Worm (Caenorhabditis elegans): ENCODE measurements around the gene spig-4.
"Not testable (repeated sequence)": the region's sequence is repeated elsewhere in the genome, so short reads cannot be mapped to it uniquely, and the experiment has no call there.

Gene spig-4

DNA sequence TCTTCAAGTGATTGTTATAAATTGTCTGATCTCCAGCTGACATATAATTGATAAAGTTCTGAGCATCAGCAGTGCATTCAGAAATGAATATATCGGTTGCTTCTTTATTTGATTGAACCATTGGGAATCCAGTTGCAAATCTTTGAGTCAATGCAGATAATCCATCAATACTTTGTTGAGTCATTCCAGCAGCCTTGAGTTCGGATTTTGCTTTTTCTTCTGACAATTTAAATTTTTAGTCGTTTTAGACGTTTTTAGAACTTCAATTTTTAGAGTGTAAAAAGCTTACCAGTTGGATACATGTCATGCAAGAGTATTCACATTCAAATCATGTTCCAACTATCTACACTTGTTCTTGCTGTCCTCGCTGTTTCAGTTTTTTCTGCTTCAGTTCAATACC lies 3.0 kb upstream of the spig-4 start, which contains the start of gene F14D7.14:
Gene F14D7.14, plus strand, starts transcription at position 301 of the 400 bp plus-strand sequence.
- not testable (repeated sequence) for TF ChIP-seq him-1, dao-5, W03F9.2 (tag; optimal IDR thresholded peaks at IDR 0.05)

DNA sequence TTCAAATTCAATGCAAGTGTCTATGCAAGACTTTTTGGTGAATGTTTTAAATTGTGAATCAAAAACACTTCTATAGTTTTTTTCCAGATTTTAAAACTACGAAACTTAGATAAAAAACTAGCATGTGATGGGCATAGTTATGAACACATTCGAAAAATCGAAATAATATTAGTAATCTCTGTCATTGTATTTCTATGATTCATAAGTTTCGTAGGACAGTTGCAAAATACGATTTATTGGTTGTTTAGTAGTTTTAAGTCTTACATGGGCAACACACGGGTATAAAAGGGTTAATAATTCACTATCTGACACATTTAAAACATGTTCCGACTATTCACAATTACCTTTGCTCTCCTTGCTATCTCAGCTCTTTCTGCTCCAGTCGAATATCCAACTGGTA lies 1.5 kb upstream of the spig-4 start, which contains the start of gene spig-5:
Gene spig-5, plus strand, starts transcription at position 301 of the 400 bp plus-strand sequence.
- not testable (repeated sequence) for TF ChIP-seq him-1, W03F9.2, dao-5 (tag; optimal IDR thresholded peaks at IDR 0.05)

DNA sequence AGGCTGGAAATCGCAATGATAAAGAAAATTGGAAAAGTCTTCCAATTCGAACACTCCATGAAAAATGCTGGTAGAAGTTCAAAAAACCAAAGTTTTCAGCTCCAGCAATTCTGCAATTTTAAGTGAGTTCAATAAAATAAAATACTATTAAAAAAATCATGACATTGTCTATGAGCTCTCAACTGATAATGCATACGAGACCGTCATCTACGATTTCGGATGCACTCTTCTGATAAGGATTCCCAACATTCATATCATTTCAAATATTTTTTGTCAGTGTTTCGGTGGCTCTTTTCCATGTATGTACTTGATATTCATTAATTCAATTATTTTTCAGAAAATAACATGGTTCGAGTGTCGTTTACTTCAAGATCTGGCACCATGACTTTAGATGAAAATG lies 5.6 kb downstream of the spig-4 start, which contains the start of gene F14D7.6:
Gene F14D7.6, plus strand, starts transcription at position 338 of the 400 bp plus-strand sequence.
- TF ChIP-seq W03F9.2 (tag; optimal IDR thresholded peaks at IDR 0.05) (no peak), him-1 (tag; optimal IDR thresholded peaks at IDR 0.05) (no peak), dao-5 (tag; optimal IDR thresholded peaks at IDR 0.05) (no peak)

DNA sequence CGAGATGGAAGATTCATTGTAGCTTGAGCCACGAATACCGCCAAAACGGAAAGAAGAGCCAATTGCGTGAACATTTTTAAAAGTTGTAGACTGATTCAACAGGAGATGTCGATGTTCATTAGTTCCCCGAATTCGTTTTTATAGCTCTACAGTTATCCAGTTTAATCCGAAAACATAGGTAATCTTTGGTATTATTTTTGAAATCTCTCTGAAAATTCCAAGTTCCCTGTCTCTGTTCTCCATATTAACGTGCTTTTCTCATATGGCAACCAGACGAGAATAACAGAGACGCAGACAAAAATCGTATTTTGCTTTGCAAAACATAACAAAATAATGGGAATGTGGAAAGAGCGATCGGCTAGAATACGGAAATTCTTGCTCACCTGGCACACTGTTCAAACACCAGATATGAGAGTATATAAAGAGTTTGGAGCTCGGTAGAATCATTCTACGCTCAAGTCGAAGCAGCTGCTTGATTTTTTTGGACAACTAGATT lies 7.1 kb downstream of the spig-4 start, which contains the start of the genes spig-3 and F14D7.12:
Gene spig-3, minus strand, starts transcription at position 101 of the 496 bp plus-strand sequence.
Gene F14D7.12, plus strand, starts transcription at position 446 of the 496 bp plus-strand sequence.
- TF ChIP-seq W03F9.2 (tag; optimal IDR thresholded peaks at IDR 0.05) (no peak), him-1 (tag; optimal IDR thresholded peaks at IDR 0.05) (no peak), dao-5 (tag; optimal IDR thresholded peaks at IDR 0.05) (no peak)

DNA sequence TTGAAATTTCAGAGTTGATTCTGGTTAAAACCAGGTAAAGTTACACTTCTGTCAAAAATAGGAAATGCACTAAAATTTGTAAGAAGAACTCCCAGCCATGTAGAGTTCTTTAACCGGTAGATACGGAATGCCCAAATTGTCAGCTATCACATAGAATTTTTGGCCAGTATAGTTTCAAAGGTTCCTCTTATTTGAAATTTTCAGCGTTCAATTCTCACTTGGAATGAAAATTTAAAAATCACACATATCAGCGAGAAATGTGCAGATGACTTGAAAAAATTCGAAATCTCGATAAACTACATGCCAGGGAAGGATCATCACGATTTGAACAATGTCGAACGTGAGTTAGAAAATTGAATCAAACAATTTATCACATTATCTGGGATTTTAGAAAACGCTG lies 10.2 kb downstream of the spig-4 start, which contains the start of gene F14D7.3:
Gene F14D7.3, plus strand, starts transcription at position 301 of the 400 bp plus-strand sequence.
- TF ChIP-seq dao-5 (tag; optimal IDR thresholded peaks at IDR 0.05) (no peak), W03F9.2 (tag; optimal IDR thresholded peaks at IDR 0.05) (no peak), him-1 (tag; optimal IDR thresholded peaks at IDR 0.05) (no peak)

DNA sequence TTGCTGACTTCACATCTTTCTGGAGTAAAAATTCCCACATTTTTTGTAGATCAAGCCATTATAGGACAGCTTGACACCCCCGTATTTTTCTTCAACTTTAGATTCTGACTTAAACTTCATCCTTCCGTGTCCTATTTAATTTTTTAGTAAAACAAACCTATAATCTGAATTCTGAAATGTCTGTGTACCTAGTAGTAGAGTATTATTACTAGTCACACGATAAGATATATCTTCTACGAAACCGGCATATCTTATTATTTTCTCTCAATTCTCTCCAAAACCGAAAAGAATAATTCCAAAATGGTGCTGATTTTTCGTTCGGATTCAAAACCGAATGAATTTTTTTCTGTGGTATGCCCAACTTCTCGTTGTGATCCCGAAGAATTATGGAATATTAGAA lies 12.3 kb downstream of the spig-4 start, which contains the start of gene F14D7.9:
Gene F14D7.9, plus strand, starts transcription at position 301 of the 400 bp plus-strand sequence.
- no peak for TF ChIP-seq W03F9.2 (tag; optimal IDR thresholded peaks at IDR 0.05)
- no peak for TF ChIP-seq dao-5 (tag; optimal IDR thresholded peaks at IDR 0.05)
- no peak for TF ChIP-seq him-1 (tag; optimal IDR thresholded peaks at IDR 0.05)

DNA sequence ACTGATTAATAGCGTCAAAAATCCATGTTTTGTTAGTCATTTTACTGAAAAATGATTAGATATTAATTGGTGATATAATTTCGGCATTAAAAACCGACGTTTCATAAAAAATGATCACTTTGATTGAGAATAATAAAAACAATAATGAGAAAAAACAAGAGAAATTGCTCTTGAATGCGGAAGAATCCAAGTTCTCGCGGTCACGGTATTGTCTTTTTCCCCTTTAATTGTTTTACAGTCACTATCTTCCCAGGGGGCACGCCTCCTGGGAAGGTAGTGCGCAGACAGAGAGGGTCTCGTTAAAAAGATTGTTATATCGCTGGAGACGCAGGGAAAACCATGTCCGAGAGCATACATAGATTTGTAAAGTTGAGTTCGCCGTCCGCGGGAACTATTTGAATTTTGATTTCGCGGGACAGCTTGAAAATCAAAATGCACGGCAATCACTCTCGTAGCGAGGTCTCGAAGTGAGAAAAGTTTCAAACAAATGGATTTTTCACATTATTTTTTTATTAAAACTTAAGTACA lies 12.9 kb downstream of the spig-4 start, which contains the start of gene F14D7.2:
Gene F14D7.2, minus strand, starts transcription at position 51 of the 528 bp plus-strand sequence.
- TF ChIP-seq dao-5 (tag; optimal IDR thresholded peaks at IDR 0.05) (no peak), W03F9.2 (tag; optimal IDR thresholded peaks at IDR 0.05) (no peak)

DNA sequence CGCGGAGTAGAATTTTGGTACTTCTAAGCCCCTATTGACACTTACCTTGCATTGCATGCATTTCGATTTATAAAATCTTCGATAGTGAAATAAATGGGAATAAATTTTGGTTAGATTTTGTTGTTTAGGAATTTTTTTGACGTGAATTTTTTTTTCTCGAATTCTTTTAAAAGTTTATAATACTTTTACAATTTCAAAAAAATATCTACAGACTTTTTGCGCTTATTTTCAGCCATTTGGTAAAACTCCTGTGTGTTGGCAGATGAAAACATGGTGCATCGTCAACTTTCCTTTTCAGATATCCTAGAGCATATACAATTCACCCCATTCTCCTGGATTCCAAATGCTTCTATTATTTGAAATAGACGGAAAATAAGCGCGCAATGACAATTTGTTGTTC lies 16.0 kb downstream of the spig-4 start, which contains the start of gene F14D7.18:
Gene F14D7.18, minus strand, starts transcription at position 101 of the 400 bp plus-strand sequence.
- TF ChIP-seq W03F9.2 (tag; optimal IDR thresholded peaks at IDR 0.05): no peak
- TF ChIP-seq him-1 (tag; optimal IDR thresholded peaks at IDR 0.05): no peak
- no peak for TF ChIP-seq dao-5 (tag; optimal IDR thresholded peaks at IDR 0.05)

DNA sequence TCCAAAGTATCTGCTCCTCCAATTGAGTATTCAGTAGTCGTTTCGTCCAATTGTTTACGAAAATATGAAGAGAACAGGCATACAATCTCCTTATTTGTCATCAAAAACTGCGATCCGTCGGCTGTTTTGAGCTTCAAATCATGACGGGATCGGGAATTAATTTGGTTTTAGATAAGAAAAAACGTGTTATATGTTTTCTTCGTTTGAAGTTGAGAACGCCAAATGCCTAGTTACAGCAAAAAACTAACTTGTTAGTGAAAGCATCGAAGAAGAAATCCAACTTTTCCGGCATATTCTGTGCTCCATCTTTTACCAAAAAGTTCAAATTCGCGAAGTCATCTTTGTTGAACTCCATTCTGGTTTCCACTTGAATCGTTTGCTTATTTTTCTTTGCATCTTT lies 17.3 kb downstream of the spig-4 start, which contains the start of gene F14D7.1:
Gene F14D7.1, minus strand, starts transcription at position 101 of the 400 bp plus-strand sequence.
- TF ChIP-seq dao-5 (tag; optimal IDR thresholded peaks at IDR 0.05): no peak

DNA sequence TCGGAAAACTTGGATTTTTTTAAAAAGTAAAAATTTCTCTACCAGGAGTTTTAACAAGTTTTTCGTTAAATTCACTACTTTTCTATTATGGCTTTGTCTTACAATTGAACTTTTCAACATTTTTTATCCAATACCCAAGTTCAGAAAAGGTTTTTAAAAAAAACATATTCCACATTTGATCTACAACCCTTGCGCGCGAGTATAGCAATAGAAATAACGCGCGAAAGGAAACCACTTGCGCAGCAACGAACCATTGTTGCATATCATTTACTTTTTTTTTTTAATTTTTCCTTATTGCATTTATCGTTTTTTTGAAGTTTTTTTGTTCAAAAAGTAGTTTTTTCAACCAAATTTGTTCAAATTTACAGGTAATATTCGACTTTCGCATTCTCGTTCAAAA lies 20.9 kb downstream of the spig-4 start, which contains the start of gene F40G12.11:
Gene F40G12.11, plus strand, starts transcription at position 369 of the 400 bp plus-strand sequence.
- no peak for TF ChIP-seq dao-5 (tag; optimal IDR thresholded peaks at IDR 0.05)
- no peak for TF ChIP-seq him-1 (tag; optimal IDR thresholded peaks at IDR 0.05)

DNA sequence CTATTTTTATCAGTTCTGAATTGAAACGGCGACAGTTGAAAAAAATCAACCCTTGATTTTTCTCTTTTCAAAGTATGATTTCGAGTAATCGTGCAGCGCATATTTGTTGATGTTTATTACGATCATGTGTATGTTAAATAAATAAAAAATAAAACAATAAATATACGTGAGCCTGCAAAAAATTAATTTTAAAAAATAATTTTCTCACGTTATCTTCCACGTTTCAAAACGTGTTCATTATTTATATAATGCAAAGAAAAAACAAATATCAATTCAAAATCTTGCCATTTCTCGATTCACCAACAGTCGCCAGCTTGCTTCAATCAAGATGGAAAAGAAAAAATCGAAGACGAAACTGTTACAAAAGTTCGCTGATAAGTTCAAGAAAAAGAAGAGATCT lies 23.4 kb downstream of the spig-4 start, which contains the start of gene F40G12.10:
Gene F40G12.10, plus strand, starts transcription at position 301 of the 400 bp plus-strand sequence.
- TF ChIP-seq W03F9.2 (tag; optimal IDR thresholded peaks at IDR 0.05): no peak
- TF ChIP-seq dao-5 (tag; optimal IDR thresholded peaks at IDR 0.05): no peak
- no peak for TF ChIP-seq him-1 (tag; optimal IDR thresholded peaks at IDR 0.05)

DNA sequence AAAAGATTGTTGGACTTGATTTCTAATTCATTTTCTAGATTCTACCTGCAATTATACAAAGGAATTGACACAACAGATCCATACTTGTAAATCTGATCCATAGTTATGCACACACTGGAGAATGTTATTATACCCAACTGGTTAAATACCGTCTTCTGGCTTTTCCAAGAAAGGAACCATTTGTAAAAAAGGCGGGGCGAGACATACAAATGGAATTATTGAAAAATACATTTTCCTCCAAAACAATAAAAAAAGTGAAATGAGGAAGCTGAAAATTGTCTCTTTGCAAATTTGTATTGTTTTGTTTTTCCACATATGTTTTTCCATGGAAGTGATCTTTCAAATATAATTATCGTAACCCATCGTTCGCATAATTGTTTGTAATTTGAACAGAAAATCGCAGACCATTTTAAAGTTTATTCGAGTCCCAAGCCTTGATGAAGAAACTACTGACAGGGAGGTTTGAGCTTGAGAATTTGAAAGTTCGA lies 24.4 kb downstream of the spig-4 start, which contains the start of the genes srt-74 and F40G12.9:
Gene srt-74, minus strand, starts transcription at position 101 of the 488 bp plus-strand sequence.
Gene F40G12.9, plus strand, starts transcription at position 438 of the 488 bp plus-strand sequence.
- TF ChIP-seq dao-5 (tag; optimal IDR thresholded peaks at IDR 0.05) (no peak), him-1 (tag; optimal IDR thresholded peaks at IDR 0.05) (no peak), W03F9.2 (tag; optimal IDR thresholded peaks at IDR 0.05) (no peak)

DNA sequence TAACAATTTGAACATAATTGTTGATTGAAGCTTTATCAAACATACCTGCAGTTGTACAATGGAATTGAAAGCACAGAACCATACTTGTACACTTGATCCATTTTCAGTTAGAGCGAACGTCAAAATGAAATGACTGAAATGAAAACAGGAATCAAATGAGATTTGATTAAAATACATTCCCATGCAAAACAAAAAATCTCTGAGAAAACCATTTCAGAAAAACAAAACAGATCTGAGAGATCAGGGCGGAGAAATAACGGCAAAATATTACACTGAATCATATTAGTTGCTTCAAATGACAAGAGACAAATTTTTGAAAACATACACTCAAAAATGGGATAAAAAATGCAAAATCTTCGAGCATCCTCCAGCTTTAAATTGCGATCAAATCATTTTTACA lies 26.9 kb downstream of the spig-4 start, which contains the start of gene srt-33:
Gene srt-33, minus strand, starts transcription at position 101 of the 400 bp plus-strand sequence.
- no peak for TF ChIP-seq W03F9.2 (tag; optimal IDR thresholded peaks at IDR 0.05)
- TF ChIP-seq him-1 (tag; optimal IDR thresholded peaks at IDR 0.05): no peak
- TF ChIP-seq dao-5 (tag; optimal IDR thresholded peaks at IDR 0.05): no peak

DNA sequence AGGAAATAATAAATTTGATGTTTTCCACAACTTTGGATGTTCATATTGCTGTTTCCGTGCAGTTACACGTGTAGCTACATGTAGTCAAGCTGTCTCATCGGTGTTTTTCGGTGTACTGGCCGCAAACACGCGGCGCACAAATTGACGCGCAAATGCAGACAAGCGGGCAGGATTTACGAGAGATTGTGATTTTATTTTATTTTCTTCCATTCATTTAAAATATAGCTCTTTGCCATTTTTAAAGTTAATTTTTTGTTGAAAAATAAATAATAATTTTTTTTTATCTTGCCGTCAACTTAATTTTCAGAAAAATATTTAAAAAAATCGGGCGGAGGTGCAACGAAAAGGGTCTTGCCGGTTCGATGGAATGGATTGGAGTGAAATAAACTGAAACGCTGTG lies 32.4 kb downstream of the spig-4 start, which contains the start of gene F40G12.7:
Gene F40G12.7, plus strand, starts transcription at position 301 of the 400 bp plus-strand sequence.
- not testable (repeated sequence) for TF ChIP-seq dao-5, him-1, W03F9.2 (tag; optimal IDR thresholded peaks at IDR 0.05)

All from whole organism, L4/young adult.